Worm (Caenorhabditis elegans): Measurements from ENCODE around the gene gsp-1.

The gsp-1 gene

ce11 chrV:10715158-10716152 lies 33.2 kb downstream of the gsp-1 start (continued):
- TF ChIP-seq F37D6.2 (tag; optimal IDR thresholded peaks at IDR 0.05) (peak; percentile 78), daf-16 (GFP tag; optimal IDR thresholded peaks at IDR 0.05) (peak in 1 of 2 experiments; percentile 39), daf-16 (tag; optimal IDR thresholded peaks at IDR 0.05) (no peak), T26A8.4 (GFP tag; IDR thresholded peaks at IDR 0.05) (peak; percentile 94), Y75B8A.6 (GFP tag; IDR thresholded peaks at IDR 0.05) (no peak), daf-19 (GFP tag; conservative IDR thresholded peaks at IDR 0.05) (peak; percentile 66; the same call in 1 of the 2 replicates)

ce11 chrV:10716865-10717713 lies 34.9 kb downstream of the gsp-1 start:
- TF ChIP-seq egl-27 (tag; optimal IDR thresholded peaks at IDR 0.05), result no peak
- TF ChIP-seq lin-38 (GFP tag; IDR thresholded peaks at IDR 0.05), result no peak
- TF ChIP-seq ceh-20 (GFP tag; IDR thresholded peaks at IDR 0.05), result no peak; the same call in 1 of the 2 replicates
- TF ChIP-seq Y48G9A.11 (GFP tag; IDR thresholded peaks at IDR 0.05), result no peak
- TF ChIP-seq lsy-2 (tag; optimal IDR thresholded peaks at IDR 0.05), result peak; percentile 29 to 44
- TF ChIP-seq dpl-1 (GFP tag; optimal IDR thresholded peaks at IDR 0.05), result peak; percentile 24
- no peak for TF ChIP-seq ceh-28 (tag; optimal IDR thresholded peaks at IDR 0.05)
- no peak for TF ChIP-seq unc-39 (tag; optimal IDR thresholded peaks at IDR 0.05)
- no peak for TF ChIP-seq sdz-12 (GFP tag; optimal IDR thresholded peaks at IDR 0.05)
- TF ChIP-seq nhr-237 (tag; optimal IDR thresholded peaks at IDR 0.05), result no peak
- no peak for TF ChIP-seq pqm-1 (tag; optimal IDR thresholded peaks at IDR 0.05)
- no peak for TF ChIP-seq nhr-11 (tag; optimal IDR thresholded peaks at IDR 0.05)
- TF ChIP-seq egl-43 (GFP tag; IDR thresholded peaks at IDR 0.05), result peak; percentile 61; the same call in 1 of the 2 replicates
- TF ChIP-seq rbr-2 (tag; optimal IDR thresholded peaks at IDR 0.05), result peak; percentile 6
- TF ChIP-seq lim-7 (GFP tag; IDR thresholded peaks at IDR 0.05), result no peak
- TF ChIP-seq ZK337.2 (GFP tag; IDR thresholded peaks at IDR 0.05), result no peak
- no peak for TF ChIP-seq unc-130 (GFP tag; optimal IDR thresholded peaks at IDR 0.05)
- no peak for TF ChIP-seq ceh-44 (GFP tag; IDR thresholded peaks at IDR 0.05)
- no peak for TF ChIP-seq dve-1 (tag; optimal IDR thresholded peaks at IDR 0.05; ENCODE audit: insufficient read depth)
- TF ChIP-seq gei-8 (GFP tag; optimal IDR thresholded peaks at IDR 0.05), result no peak
- 0 out of 2 replicates have a peak, but pooled peaks have one; percentile 15 for TF ChIP-seq T26A8.4 (GFP tag; IDR thresholded peaks at IDR 0.05)
- TF ChIP-seq daf-8 (GFP tag; IDR thresholded peaks at IDR 0.05), result no peak
- TF ChIP-seq attf-4 (tag; optimal IDR thresholded peaks at IDR 0.05), result no peak
- TF ChIP-seq pha-4 (GFP tag; IDR thresholded peaks at IDR 0.05), result no peak
- TF ChIP-seq pha-4 (tag; optimal IDR thresholded peaks at IDR 0.05), result no peak
- no peak for TF ChIP-seq F26F4.8 (GFP tag; conservative IDR thresholded peaks at IDR 0.05)
- no peak for TF ChIP-seq zfp-3 (GFP tag; conservative IDR thresholded peaks at IDR 0.05)
- peak; percentile 89 for TF ChIP-seq hlh-30 (tag; optimal IDR thresholded peaks at IDR 0.05; ENCODE audit: insufficient read depth)
- no peak for TF ChIP-seq dmd-8 (GFP tag; IDR thresholded peaks at IDR 0.05)
- TF ChIP-seq hif-1 (tag; optimal IDR thresholded peaks at IDR 0.05), result no peak
- no peak for TF ChIP-seq ces-1 (GFP tag; optimal IDR thresholded peaks at IDR 0.05)
- TF ChIP-seq R02D3.7 (tag; optimal IDR thresholded peaks at IDR 0.05), result no peak
- TF ChIP-seq unc-62 (GFP tag; optimal IDR thresholded peaks at IDR 0.05 in 1 of 2), result peak in 1 of 2 experiments; percentile 98
- no peak for TF ChIP-seq unc-62 (tag; optimal IDR thresholded peaks at IDR 0.05)
- no peak for TF ChIP-seq snpc-1.2 (GFP tag; IDR thresholded peaks at IDR 0.05)
- TF ChIP-seq nhr-42 (GFP tag; IDR thresholded peaks at IDR 0.05), result no peak
- TF ChIP-seq vab-7 (GFP tag; IDR thresholded peaks at IDR 0.05), result peak; percentile 33; the same call in 1 of the 2 replicates
- TF ChIP-seq zip-11 (GFP tag; IDR thresholded peaks at IDR 0.05), result no peak
- TF ChIP-seq ceh-32 (tag; optimal IDR thresholded peaks at IDR 0.05; ENCODE audit: poor library complexity), result no peak
- TF ChIP-seq madf-5 (GFP tag; IDR thresholded peaks at IDR 0.05), result no peak

Data from whole organism, L4 larva.